Fruit fly (Drosophila melanogaster): ENCODE results near the gene Qtzl.

The Qtzl gene

DNA sequence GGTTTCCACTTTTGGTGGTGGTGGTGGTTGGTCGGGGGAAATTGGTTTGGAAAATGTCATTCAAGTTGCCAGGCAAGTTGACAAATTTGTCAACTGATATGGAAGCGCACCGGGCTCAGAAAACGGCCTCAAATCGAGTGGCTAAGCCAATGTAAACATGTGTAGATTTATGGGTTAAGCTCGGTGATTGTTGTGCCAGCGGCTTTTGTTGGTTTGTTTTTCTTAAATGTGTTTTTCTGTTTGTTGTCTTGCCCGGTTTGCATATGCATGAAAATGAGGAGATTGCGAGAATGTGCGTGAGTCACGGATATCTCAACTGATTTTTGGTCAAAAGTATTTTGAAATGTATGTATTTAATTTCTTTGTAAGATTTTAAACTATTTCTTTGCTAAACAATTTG is 34.6 kb upstream of the Qtzl start (continued):
- TF ChIP-seq CG31441 (GFP tag; IDR thresholded peaks at IDR 0.05) (0 out of 2 replicates have a peak, but pooled peaks have one; percentile 16), CG11247 (GFP tag; IDR thresholded peaks at IDR 0.05) (no peak), CG8290 (GFP tag; optimal IDR thresholded peaks at IDR 0.05) (no peak), CG8290 (tag; optimal IDR thresholded peaks at IDR 0.05) (no peak), onecut (GFP tag; IDR thresholded peaks at IDR 0.05) (no peak), tna (GFP tag; IDR thresholded peaks at IDR 0.05; ENCODE audit: partially characterized antibody) (no peak), oc (tag; optimal IDR thresholded peaks at IDR 0.05) (peak; percentile 57), ase (GFP tag; IDR thresholded peaks at IDR 0.05) (no peak), CG15073 (GFP tag; optimal IDR thresholded peaks at IDR 0.05) (no peak), Chrac-16 (GFP tag; optimal IDR thresholded peaks at IDR 0.05) (no peak), Dfd (GFP tag; optimal IDR thresholded peaks at IDR 0.05) (no peak), CG14441 (GFP tag; IDR thresholded peaks at IDR 0.05) (no peak), Aef1 (GFP tag; IDR thresholded peaks at IDR 0.05) (no peak), sens (GFP tag) (peak; percentile 85), ind (GFP tag; optimal IDR thresholded peaks at IDR 0.05) (no peak), CG17328 (GFP tag; IDR thresholded peaks at IDR 0.05) (no peak), Bgb (GFP tag; IDR thresholded peaks at IDR 0.05; ENCODE audit: partially characterized antibody) (no peak), crp (GFP tag; optimal IDR thresholded peaks at IDR 0.05) (no peak), Mrtf (GFP tag; IDR thresholded peaks at IDR 0.05) (no peak), CG6813 (GFP tag; optimal IDR thresholded peaks at IDR 0.05) (peak; percentile 50), D (optimal IDR thresholded peaks at IDR 0.05) (no peak), D (GFP tag; optimal IDR thresholded peaks at IDR 0.05) (no peak), Sin3A (optimal IDR thresholded peaks at IDR 0.05) (no peak), Mes4 (GFP tag; optimal IDR thresholded peaks at IDR 0.05) (no peak), vvl (GFP tag; IDR thresholded peaks at IDR 0.05) (peak; percentile 56; the same call in 1 of the 2 replicates), ATbp (GFP tag; optimal IDR thresholded peaks at IDR 0.05) (peak; percentile 4), CG32767 (GFP tag; IDR thresholded peaks at IDR 0.05) (no peak), peb (GFP tag; IDR thresholded peaks at IDR 0.05) (no peak), CoRest (tag; optimal IDR thresholded peaks at IDR 0.05) (no peak), lab (GFP tag; optimal IDR thresholded peaks at IDR 0.05) (no peak)

DNA sequence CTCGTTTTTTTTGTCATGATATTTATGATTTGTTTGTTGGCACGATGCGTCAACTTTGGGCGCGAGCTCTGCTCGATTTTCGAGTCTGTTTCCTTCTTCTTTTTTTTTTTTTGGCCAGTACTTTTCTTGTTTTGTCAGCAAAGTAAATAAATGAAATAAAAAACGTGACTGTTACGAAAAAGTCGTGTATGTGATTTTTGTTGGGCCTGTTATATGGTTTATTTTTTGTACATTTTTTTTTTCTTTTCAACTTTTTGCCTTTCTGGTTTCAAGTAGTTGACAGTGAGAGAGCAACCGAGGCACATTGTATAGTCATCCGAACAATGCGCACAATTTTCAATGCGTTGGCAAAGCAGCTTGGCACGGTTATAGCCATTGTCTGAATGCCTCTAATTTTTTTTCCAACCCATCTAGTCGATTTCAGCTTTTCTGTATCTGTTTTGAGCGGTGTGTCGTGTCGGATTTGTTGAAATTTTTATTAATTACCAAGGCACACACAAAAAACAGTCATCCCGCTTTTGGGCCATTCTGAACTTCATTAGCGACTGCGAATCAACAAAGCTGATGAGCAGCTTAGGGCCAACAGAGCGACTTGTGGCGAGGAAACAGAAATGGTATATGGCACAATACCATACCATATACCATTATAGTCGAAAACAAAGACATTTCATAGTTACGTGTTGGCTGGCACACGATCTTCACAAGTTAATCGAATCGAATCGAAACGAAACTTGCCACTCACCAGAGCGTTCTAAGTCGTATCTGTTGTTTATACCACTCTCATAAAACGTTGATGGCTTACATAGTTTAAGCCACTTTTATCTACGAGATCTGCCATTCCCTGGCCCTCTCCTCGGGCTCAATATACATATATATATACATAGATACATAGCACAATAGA is 31.9 kb upstream of the Qtzl start:
- no peak for TF ChIP-seq Bteb2 (GFP tag; optimal IDR thresholded peaks at IDR 0.05)
- no peak for TF ChIP-seq CG1233 (GFP tag; optimal IDR thresholded peaks at IDR 0.05)
- peak; percentile 39 for TF ChIP-seq oc (tag; optimal IDR thresholded peaks at IDR 0.05)
- TF ChIP-seq Abd-B (GFP tag; optimal IDR thresholded peaks at IDR 0.05): no peak
- no peak for TF ChIP-seq D (optimal IDR thresholded peaks at IDR 0.05)
- TF ChIP-seq D (GFP tag; optimal IDR thresholded peaks at IDR 0.05): no peak
- no peak for TF ChIP-seq crc (GFP tag; optimal IDR thresholded peaks at IDR 0.05)
- peak; percentile 53 for TF ChIP-seq Med (GFP tag)
- no peak for TF ChIP-seq CG4424 (GFP tag; optimal IDR thresholded peaks at IDR 0.05)
- no peak for TF ChIP-seq CG34422 (GFP tag; IDR thresholded peaks at IDR 0.05)
- TF ChIP-seq CG13894 (tag; optimal IDR thresholded peaks at IDR 0.05): peak; percentile 51
- TF ChIP-seq ase (GFP tag; IDR thresholded peaks at IDR 0.05): no peak
- peak; percentile 73 for TF ChIP-seq CG15269 (tag; optimal IDR thresholded peaks at IDR 0.05)
- no peak for TF ChIP-seq CG13123 (GFP tag; optimal IDR thresholded peaks at IDR 0.05)
- TF ChIP-seq CG12071 (GFP tag; optimal IDR thresholded peaks at IDR 0.05): no peak
- no peak for TF ChIP-seq CG14050 (GFP tag; IDR thresholded peaks at IDR 0.05)
- no peak for TF ChIP-seq CG14441 (GFP tag; IDR thresholded peaks at IDR 0.05)
- peak; percentile 0 for TF ChIP-seq grn (GFP tag; optimal IDR thresholded peaks at IDR 0.05)
- TF ChIP-seq CG30020 (tag; optimal IDR thresholded peaks at IDR 0.05): no peak
- TF ChIP-seq sd (tag; optimal IDR thresholded peaks at IDR 0.05): peak; percentile 5
- TF ChIP-seq sqz (GFP tag; optimal IDR thresholded peaks at IDR 0.05): peak; percentile 15
- TF ChIP-seq Awh (GFP tag; IDR thresholded peaks at IDR 0.05): peak; percentile 71
- no peak for TF ChIP-seq chif (GFP tag; optimal IDR thresholded peaks at IDR 0.05)
- TF ChIP-seq Bgb (GFP tag; IDR thresholded peaks at IDR 0.05; ENCODE audit: partially characterized antibody): no peak
- TF ChIP-seq ab (GFP tag; optimal IDR thresholded peaks at IDR 0.05): no peak
- no peak for TF ChIP-seq onecut (GFP tag; IDR thresholded peaks at IDR 0.05)
- TF ChIP-seq CG12769 (tag; optimal IDR thresholded peaks at IDR 0.05): peak; percentile 42

Measured in whole organism, embryonic.